Fruit fly (Drosophila melanogaster) whole organism, embryonic: ENCODE data around the gene CG31974.

ENCODE experiments used
- Atf6 ChIP-seq: fragments of 200-800 bp; sonication (Bioruptor generic); IDR thresholded peaks from 2 replicates; pipeline ENCODE4 v1.3.6; 2022; ENCODE audit warnings: missing biosample characterization, missing genetic modification characterization
- Awh ChIP-seq: fragments of 200-800 bp; sonication (Bioruptor generic); IDR thresholded peaks from 2 replicates; pipeline ENCODE4, ENCODE4 v1.3.6; 2022; ENCODE audit warnings: missing biosample characterization, missing genetic modification characterization
- Blimp-1 ChIP-seq: fragments of 200-800 bp; sonication (Bioruptor generic); optimal IDR thresholded peaks from 3 replicates; lab custom pipeline; 2018; ENCODE audit warnings: missing biosample characterization, missing genetic modification characterization, mild to moderate bottlenecking, moderate library complexity, missing genetic modification reagents
- CG11695 ChIP-seq: fragments of 200-800 bp; sonication (Bioruptor generic); IDR thresholded peaks from 3 replicates; pipeline ENCODE4 v1.3.6; 2022; ENCODE audit warnings: missing biosample characterization, missing genetic modification characterization
- CG1233 ChIP-seq: fragments of 200-800 bp; sonication (Bioruptor generic); optimal IDR thresholded peaks from 4 replicates; lab custom pipeline; 2018; ENCODE audit warnings: missing biosample characterization, mild to moderate bottlenecking, missing genetic modification characterization
- CG13287 ChIP-seq: fragments of 200-800 bp; sonication (Bioruptor generic); IDR thresholded peaks from 2 replicates; pipeline ENCODE4 v1.3.6; 2022; ENCODE audit warnings: missing biosample characterization, missing genetic modification characterization; ENCODE audit not compliant: partially characterized antibody
- CG13775 ChIP-seq: fragments of 200-800 bp; sonication (Bioruptor generic); optimal IDR thresholded peaks from 3 replicates; lab custom pipeline; 2017; ENCODE audit warnings: missing biosample characterization, mild to moderate bottlenecking, missing genetic modification characterization
- CG15011 ChIP-seq: fragments of 200-800 bp; sonication (Bioruptor generic); optimal IDR thresholded peaks from 3 replicates; lab custom pipeline; 2018; ENCODE audit warnings: missing biosample characterization, mild to moderate bottlenecking, missing genetic modification characterization
- CG15479 ChIP-seq: fragments of 200-800 bp; sonication (Bioruptor generic); optimal IDR thresholded peaks from 3 replicates; lab custom pipeline; 2019; ENCODE audit warnings: missing biosample characterization, mild to moderate bottlenecking, missing genetic modification characterization, moderate library complexity
- CG15696 ChIP-seq: fragments of 200-800 bp; sonication (Bioruptor generic); optimal IDR thresholded peaks from 2 replicates; lab custom pipeline; 2019; ENCODE audit warnings: missing biosample characterization, mild to moderate bottlenecking, missing genetic modification characterization, moderate library complexity
- CG16779 ChIP-seq: fragments of 200-800 bp; sonication (Bioruptor generic); IDR thresholded peaks from 2 replicates; pipeline ENCODE4 v1.3.6; 2022; ENCODE audit warnings: missing biosample characterization, missing genetic modification characterization
- CG17912 ChIP-seq: fragments of 200-800 bp; sonication (Bioruptor generic); optimal IDR thresholded peaks from 2 replicates; lab custom pipeline; 2018; ENCODE audit warnings: missing biosample characterization, mild to moderate bottlenecking, missing genetic modification characterization
- CG2199 ChIP-seq: fragments of 200-800 bp; sonication (Bioruptor generic); IDR thresholded peaks from 3 replicates; pipeline ENCODE4 v1.3.6; 2022; ENCODE audit warnings: missing biosample characterization, missing genetic modification characterization
- CG8290 ChIP-seq, 3 experiments: fragments of 200-800 bp; sonication (Bioruptor generic); optimal IDR thresholded peaks; 2 replicates each; lab custom pipeline; 2016 to 2019; ENCODE audit warnings: missing biosample characterization in 3 of 3, missing genetic modification characterization in 3 of 3, mild to moderate bottlenecking in 2 of 3, moderate library complexity in 1 of 3
- D19A ChIP-seq: fragments of 200-800 bp; optimal IDR thresholded peaks from 3 replicates; lab custom pipeline; 2019; ENCODE audit warnings: missing biosample characterization, mild to moderate bottlenecking, missing genetic modification characterization, moderate library complexity
- Dbx ChIP-seq: fragments of 200-800 bp; sonication (Bioruptor generic); IDR thresholded peaks from 3 replicates; pipeline ENCODE4 v1.3.6; 2022; ENCODE audit warnings: missing biosample characterization, missing genetic modification characterization
- Dref ChIP-seq: fragments of 200-800 bp; sonication (Bioruptor generic); IDR thresholded peaks from 2 replicates; pipeline ENCODE4 v1.3.6; 2022; ENCODE audit warnings: missing biosample characterization, missing genetic modification characterization
- Elba2 ChIP-seq: fragments of 200-800 bp; sonication (Bioruptor generic); optimal IDR thresholded peaks from 3 replicates; lab custom pipeline; 2016; ENCODE audit warnings: missing biosample characterization, missing genetic modification characterization
- Ets65A ChIP-seq: fragments of 200-800 bp; sonication (Bioruptor generic); peaks from one replicate; lab custom pipeline; 2016; ENCODE audit warnings: missing biosample characterization, missing genetic modification characterization
- Fer1 ChIP-seq: fragments of 200-800 bp; sonication (Bioruptor generic); optimal IDR thresholded peaks from 2 replicates; lab custom pipeline; 2017; ENCODE audit warnings: missing biosample characterization, mild to moderate bottlenecking, missing genetic modification characterization
- HHEX ChIP-seq: fragments of 200-800 bp; sonication (Bioruptor generic); optimal IDR thresholded peaks from 3 replicates; lab custom pipeline; 2017; ENCODE audit warnings: missing biosample characterization, mild to moderate bottlenecking, missing genetic modification characterization, missing genetic modification reagents
- HLH3B ChIP-seq: fragments of 200-800 bp; sonication (Bioruptor generic); IDR thresholded peaks from 2 replicates; pipeline ENCODE4 v1.3.6; 2022; ENCODE audit warnings: missing biosample characterization, missing genetic modification characterization
- HmgD ChIP-seq: fragments of 200-800 bp; sonication (Bioruptor generic); optimal IDR thresholded peaks from 3 replicates; lab custom pipeline; 2016; ENCODE audit warnings: missing biosample characterization, missing genetic modification characterization
- Lhr ChIP-seq: fragments of 200-800 bp; sonication (Bioruptor generic); optimal IDR thresholded peaks from 3 replicates; lab custom pipeline; 2017; ENCODE audit warnings: mild to moderate bottlenecking, missing biosample characterization, missing genetic modification reagents, missing genetic modification characterization
- Med ChIP-seq: fragments of 200-800 bp; sonication (Bioruptor generic); peaks from one replicate; lab custom pipeline; 2016; ENCODE audit warnings: missing biosample characterization, missing genetic modification characterization, mild to moderate bottlenecking, inconsistent platforms, moderate library complexity
- Oli ChIP-seq: fragments of 200-800 bp; sonication (Bioruptor generic); optimal IDR thresholded peaks from 2 replicates; lab custom pipeline; 2018; ENCODE audit warnings: missing biosample characterization, mild to moderate bottlenecking, missing genetic modification characterization, moderate library complexity
- Stat92E ChIP-seq, 3 experiments: fragments of >200 bp in 2 of 3; fragments of 200-800 bp in 1 of 3; sonication (Bioruptor generic) in 1 of 3; optimal IDR thresholded peaks; 2 replicates each; lab custom pipeline; 2017 to 2019; ENCODE audit warnings: missing biosample characterization in 3 of 3, missing genetic modification characterization in 3 of 3, mild to moderate bottlenecking in 1 of 3, moderate library complexity in 1 of 3
- chinmo ChIP-seq: fragments of 200-800 bp; sonication (Bioruptor generic); IDR thresholded peaks from 4 replicates; pipeline ENCODE4 v1.3.6; 2022; ENCODE audit warnings: missing biosample characterization, missing genetic modification characterization; ENCODE audit not compliant: partially characterized antibody
- dan ChIP-seq: fragments of 200-800 bp; sonication (Bioruptor generic); IDR thresholded peaks from 2 replicates; pipeline ENCODE4 v1.3.6; 2022; ENCODE audit warnings: missing biosample characterization, missing genetic modification characterization
- danr ChIP-seq: fragments of 200-800 bp; sonication (Bioruptor generic); IDR thresholded peaks from 2 replicates; pipeline ENCODE4 v1.3.6; 2022; ENCODE audit warnings: missing biosample characterization, missing genetic modification characterization
- en ChIP-seq: fragments of 200-800 bp; sonication (Bioruptor generic); optimal IDR thresholded peaks from 2 replicates; lab custom pipeline; 2016; ENCODE audit warnings: missing biosample characterization, missing genetic modification characterization
- fu2 ChIP-seq: fragments of 200-800 bp; sonication (Bioruptor generic); optimal IDR thresholded peaks from 2 replicates; lab custom pipeline; 2016; ENCODE audit warnings: missing biosample characterization, missing genetic modification characterization
- grau ChIP-seq: fragments of 200-800 bp; optimal IDR thresholded peaks from 3 replicates; lab custom pipeline; 2019; ENCODE audit warnings: missing biosample characterization, mild to moderate bottlenecking, missing genetic modification characterization, moderate library complexity
- ind ChIP-seq: fragments of 200-800 bp; sonication (Bioruptor generic); optimal IDR thresholded peaks from 3 replicates; lab custom pipeline; 2016; ENCODE audit warnings: missing biosample characterization, missing genetic modification characterization
- insv ChIP-seq, 2 experiments: fragments of 200-800 bp; sonication (Bioruptor generic); optimal IDR thresholded peaks; 3 replicates each; lab custom pipeline; 2016 to 2018; ENCODE audit warnings: missing biosample characterization in 2 of 2, missing genetic modification characterization in 2 of 2
- knrl ChIP-seq: fragments of 200-800 bp; sonication (Bioruptor generic); IDR thresholded peaks from 3 replicates; pipeline ENCODE4 v1.3.6; 2022; ENCODE audit warnings: missing biosample characterization, missing genetic modification characterization; ENCODE audit not compliant: partially characterized antibody
- lov ChIP-seq, 2 experiments: fragments of 200-800 bp in 1 of 2; fragments of >200 bp in 1 of 2; sonication (Bioruptor generic) in 1 of 2; IDR thresholded peaks in 1 of 2; optimal IDR thresholded peaks in 1 of 2; 2 replicates in 1 of 2; 3 replicates in 1 of 2; pipeline versions ENCODE4 v1.3.6 to Lab custom; 2017 to 2022; ENCODE audit warnings: missing biosample characterization in 1 of 2, missing genetic modification characterization in 1 of 2
- nau ChIP-seq: fragments of 200-800 bp; sonication (Bioruptor generic); optimal IDR thresholded peaks from 3 replicates; lab custom pipeline; 2017; ENCODE audit warnings: missing biosample characterization, mild to moderate bottlenecking, missing genetic modification characterization, missing genetic modification reagents
- onecut ChIP-seq: fragments of 200-800 bp; sonication (Bioruptor generic); IDR thresholded peaks from 2 replicates; pipeline ENCODE4 v1.3.6; 2022; ENCODE audit warnings: missing biosample characterization, missing genetic modification characterization
- sens ChIP-seq: fragments of 200-800 bp; sonication (Bioruptor generic); peaks from one replicate; lab custom pipeline; 2016; ENCODE audit warnings: missing biosample characterization, missing genetic modification characterization
- slp2 ChIP-seq: fragments of 200-800 bp; sonication (Bioruptor generic); optimal IDR thresholded peaks from 2 replicates; lab custom pipeline; 2016; ENCODE audit warnings: missing biosample characterization, missing genetic modification characterization

CG31974 gene

dm6 chr2L:135383-136130, 7.3 kb downstream of the CG31974 start (continued):
- TF ChIP-seq dan (no peak), Dref (GFP tag; lab: Robert Waterston, UW) (no peak), CG1233 (GFP tag; lab: Kevin White, UChicago) (no peak), Awh (GFP tag; lab: Robert Waterston, UW) (peak; percentile 42; the same call in 1 of the 2 replicates)

dm6 chr2L:134563-135382, 8.1 kb downstream of the CG31974 start:
- TF ChIP-seq Ets65A (GFP tag; lab: Kevin White, UChicago) = peak; percentile 36
- no peak for TF ChIP-seq Blimp-1
- no peak for TF ChIP-seq CG8290 (GFP tag; optimal IDR thresholded peaks at IDR 0.05; lab: Kevin White, UChicago)
- TF ChIP-seq CG8290 (tag; optimal IDR thresholded peaks at IDR 0.05; lab: Kevin White, UChicago) = peak in 1 of 2 experiments; percentile 5
- TF ChIP-seq sens (GFP tag; lab: Kevin White, UChicago) = peak; percentile 73
- TF ChIP-seq Dbx (GFP tag; lab: Robert Waterston, UW) = 0 out of 3 replicates have a peak, but pooled peaks have one; percentile 10
- TF ChIP-seq Med (GFP tag; lab: Kevin White, UChicago) = peak; percentile 68
- peak; percentile 26 for TF ChIP-seq CG15479 (GFP tag; lab: Kevin White, UChicago)
- peak; percentile 13 for TF ChIP-seq CG15011
- peak; percentile 14 for TF ChIP-seq HHEX (GFP tag; lab: Kevin White, UChicago)
- peak; percentile 5 for TF ChIP-seq nau
- no peak for TF ChIP-seq ind (GFP tag; lab: Kevin White, UChicago)
- 0 out of 2 replicates have a peak, but pooled peaks have one; percentile 4 for TF ChIP-seq HLH3B
- no peak for TF ChIP-seq fu2 (GFP tag; lab: Kevin White, UChicago)
- 0 out of 3 replicates have a peak, but pooled peaks have one; percentile 8 for TF ChIP-seq CG2199 (GFP tag; lab: Robert Waterston, UW)
- TF ChIP-seq, all 482 proteins: peak for 11

- TF ChIP-seq Oli (tag; lab: Kevin White, UChicago) = no peak
- TF ChIP-seq knrl = no peak
- TF ChIP-seq insv (GFP tag; optimal IDR thresholded peaks at IDR 0.05; lab: Kevin White, UChicago) = no peak
- TF ChIP-seq en (GFP tag; lab: Kevin White, UChicago) = no peak
- no peak for TF ChIP-seq CG13775 (GFP tag; lab: Kevin White, UChicago)
- TF ChIP-seq CG11695 (GFP tag; lab: Robert Waterston, UW) = 0 out of 3 replicates have a peak, but pooled peaks have one; percentile 40
- TF ChIP-seq onecut (GFP tag; lab: Robert Waterston, UW) = peak; percentile 23; the same call in 1 of the 2 replicates
- no peak for TF ChIP-seq Awh (GFP tag; lab: Robert Waterston, UW)
- no peak for TF ChIP-seq CG15696 (tag; lab: Kevin White, UChicago)
- TF ChIP-seq lov (optimal IDR thresholded peaks at IDR 0.05; lab: Kevin White, UChicago) = no peak
- no peak; the same call in 2 of the 3 replicates for TF ChIP-seq lov (GFP tag; IDR thresholded peaks at IDR 0.05; lab: Robert Waterston, UW)
- peak; percentile 64; the same call in 1 of the 2 replicates for TF ChIP-seq Atf6 (GFP tag; lab: Robert Waterston, UW)
- TF ChIP-seq Fer1 (GFP tag; lab: Kevin White, UChicago) = peak; percentile 81
- no peak for TF ChIP-seq slp2 (GFP tag; lab: Kevin White, UChicago)
- no peak for TF ChIP-seq HmgD
- TF ChIP-seq Stat92E (GFP tag; optimal IDR thresholded peaks at IDR 0.05; lab: Kevin White, UChicago) = peak in 1 of 3 experiments; percentile 48
- TF ChIP-seq CG17912 = no peak
- no peak for TF ChIP-seq danr (GFP tag; lab: Robert Waterston, UW)
- peak; percentile 24 for TF ChIP-seq grau
- no peak for TF ChIP-seq Elba2 (GFP tag; lab: Kevin White, UChicago)
- no peak for TF ChIP-seq Lhr (GFP tag; lab: Kevin White, UChicago)
- TF ChIP-seq chinmo = peak; percentile 95; the same call in 3 of the 4 replicates
- TF ChIP-seq CG16779 (GFP tag; lab: Robert Waterston, UW) = 0 out of 2 replicates have a peak, but pooled peaks have one; percentile 12
- peak; percentile 46 for TF ChIP-seq D19A (tag; lab: Kevin White, UChicago)
- peak; percentile 75 for TF ChIP-seq CG13287 (GFP tag; lab: Robert Waterston, UW)
These were observed 11.2 kb downstream of the CG31974 start, which contains the start of gene Gs1 for dm6 chr2L:131466-132270. Gs1 (plus strand) TSS chr2L:132077.
